Fruit fly (Drosophila melanogaster): Measurements from ENCODE around the gene Acsf3.

Acsf3 gene

dm6 chrX:7323649-7324511 lies 5.0 kb upstream of the Acsf3 start, which contains the start of the genes Atg5 and Dok (continued):
- TF ChIP-seq HmgZ (tag; optimal IDR thresholded peaks at IDR 0.05), result peak; percentile 6
- no peak for TF ChIP-seq fd102C (GFP tag; optimal IDR thresholded peaks at IDR 0.05)
- TF ChIP-seq bbx (GFP tag; IDR thresholded peaks at IDR 0.05; ENCODE audit: partially characterized antibody), result peak; percentile 14; the same call in 1 of the 2 replicates
- peak; percentile 45 for TF ChIP-seq CG11504 (tag; optimal IDR thresholded peaks at IDR 0.05)
- peak; percentile 66 for TF ChIP-seq CG4617 (GFP tag; optimal IDR thresholded peaks at IDR 0.05; ENCODE audit: borderline replicate concordance)
- TF ChIP-seq slp2 (GFP tag; optimal IDR thresholded peaks at IDR 0.05), result no peak
- no peak for TF ChIP-seq aop (GFP tag; IDR thresholded peaks at IDR 0.05)
- TF ChIP-seq grn (GFP tag; optimal IDR thresholded peaks at IDR 0.05), result no peak
- TF ChIP-seq CG8944 (GFP tag; optimal IDR thresholded peaks at IDR 0.05), result peak; percentile 27
- TF ChIP-seq hkb (optimal IDR thresholded peaks at IDR 0.05), result no peak
- TF ChIP-seq hkb (GFP tag; IDR thresholded peaks at IDR 0.05), result no peak
- no peak for TF ChIP-seq TFAM (GFP tag; optimal IDR thresholded peaks at IDR 0.05)
- no peak for TF ChIP-seq eve (GFP tag; optimal IDR thresholded peaks at IDR 0.05)
- no peak for TF ChIP-seq YL-1 (GFP tag; optimal IDR thresholded peaks at IDR 0.05)
- no peak for TF ChIP-seq CG3407 (GFP tag; optimal IDR thresholded peaks at IDR 0.05)
- no peak for TF ChIP-seq ro (GFP tag; IDR thresholded peaks at IDR 0.05)
- no peak for TF ChIP-seq B-H1 (GFP tag; IDR thresholded peaks at IDR 0.05)
- TF ChIP-seq lilli (GFP tag; optimal IDR thresholded peaks at IDR 0.05), result no peak
- TF ChIP-seq CG9817 (tag; optimal IDR thresholded peaks at IDR 0.05), result peak; percentile 43
- TF ChIP-seq CG17829 (tag; optimal IDR thresholded peaks at IDR 0.05), result peak; percentile 53
- peak; percentile 30 for TF ChIP-seq CG1602 (GFP tag; optimal IDR thresholded peaks at IDR 0.05)
- TF ChIP-seq esg (GFP tag; conservative IDR thresholded peaks at IDR 0.05), result no peak
- peak; percentile 52 for TF ChIP-seq Ptx1 (GFP tag; IDR thresholded peaks at IDR 0.05)
- TF ChIP-seq sug (tag; optimal IDR thresholded peaks at IDR 0.05), result no peak
- TF ChIP-seq CG15073 (GFP tag; optimal IDR thresholded peaks at IDR 0.05), result no peak
- TF ChIP-seq Opbp (GFP tag; IDR thresholded peaks at IDR 0.05; ENCODE audit: partially characterized antibody), result peak; percentile 60
- peak; percentile 54 for TF ChIP-seq hbn (GFP tag; IDR thresholded peaks at IDR 0.05; ENCODE audit: partially characterized antibody)
- TF ChIP-seq Med (GFP tag), result peak; percentile 67
- peak; percentile 51; the same call in 1 of the 2 replicates for TF ChIP-seq sob (GFP tag; IDR thresholded peaks at IDR 0.05)

- TF ChIP-seq unc-4 (GFP tag; IDR thresholded peaks at IDR 0.05; ENCODE audit: partially characterized antibody), result no peak
- peak; percentile 31 for TF ChIP-seq Dref (GFP tag; IDR thresholded peaks at IDR 0.05)
- peak; percentile 96 for TF ChIP-seq CG17568 (GFP tag; optimal IDR thresholded peaks at IDR 0.05)
- peak; percentile 70 for TF ChIP-seq disco-r (GFP tag; optimal IDR thresholded peaks at IDR 0.05)
- TF ChIP-seq pho (GFP tag; optimal IDR thresholded peaks at IDR 0.05), result peak; percentile 78
- TF ChIP-seq CG6791 (GFP tag; IDR thresholded peaks at IDR 0.05; ENCODE audit: partially characterized antibody), result no peak; the same call in 2 of the 3 replicates
- TF ChIP-seq B-H2 (GFP tag; optimal IDR thresholded peaks at IDR 0.05), result peak; percentile 71
- peak; percentile 83 for TF ChIP-seq CG4617 (GFP tag; optimal IDR thresholded peaks at IDR 0.05; ENCODE audit: borderline replicate concordance)
- peak; percentile 60 for TF ChIP-seq CG33213 (GFP tag; optimal IDR thresholded peaks at IDR 0.05)
- peak; percentile 96 for TF ChIP-seq chm (GFP tag; IDR thresholded peaks at IDR 0.05)
- TF ChIP-seq nau (GFP tag; optimal IDR thresholded peaks at IDR 0.05), result peak; percentile 95
- peak; percentile 93 for TF ChIP-seq ind (GFP tag; optimal IDR thresholded peaks at IDR 0.05)
- TF ChIP-seq trh (GFP tag; optimal IDR thresholded peaks at IDR 0.05), result peak; percentile 87
- TF ChIP-seq ems (GFP tag; optimal IDR thresholded peaks at IDR 0.05), result peak; percentile 87
- peak; percentile 94 for TF ChIP-seq CG8765 (GFP tag; IDR thresholded peaks at IDR 0.05)
- TF ChIP-seq CG2199 (GFP tag; IDR thresholded peaks at IDR 0.05), result peak; percentile 85; the same call in 2 of the 3 replicates
- TF ChIP-seq dimm (GFP tag; IDR thresholded peaks at IDR 0.05), result peak; percentile 89
- TF ChIP-seq CG17186 (GFP tag; optimal IDR thresholded peaks at IDR 0.05), result peak; percentile 86
- TF ChIP-seq CG31224 (GFP tag; IDR thresholded peaks at IDR 0.05), result peak; percentile 81
- TF ChIP-seq pum (GFP tag; optimal IDR thresholded peaks at IDR 0.05), result peak; percentile 76
- TF ChIP-seq ab (GFP tag; optimal IDR thresholded peaks at IDR 0.05), result peak; percentile 29
- TF ChIP-seq otp (GFP tag; IDR thresholded peaks at IDR 0.05), result peak; percentile 96
- TF ChIP-seq sug (tag; optimal IDR thresholded peaks at IDR 0.05), result peak; percentile 85
- no peak for TF ChIP-seq Hr39 (optimal IDR thresholded peaks at IDR 0.05)
Measured at dm6 chrX:7324816-7325246, 4.0 kb upstream of the Acsf3 start.
